Fruit fly (Drosophila melanogaster) whole organism, embryonic: Measurements from ENCODE around the gene CG14718.

Experiments
- CG10274 ChIP-seq: fragments of 200-800 bp; sonication (Bioruptor generic); optimal IDR thresholded peaks from 3 replicates; lab custom pipeline; 2017; ENCODE audit warnings: missing biosample characterization, mild to moderate bottlenecking, missing genetic modification characterization
- CG11456 ChIP-seq: fragments of 200-800 bp; sonication (Bioruptor generic); IDR thresholded peaks from 3 replicates; pipeline ENCODE4 v1.3.6; 2022; ENCODE audit warnings: missing biosample characterization, missing genetic modification characterization
- CG11504 ChIP-seq: fragments of 200-800 bp; sonication (Bioruptor generic); optimal IDR thresholded peaks from 3 replicates; lab custom pipeline; 2019; ENCODE audit warnings: missing biosample characterization, mild to moderate bottlenecking, missing genetic modification characterization, moderate library complexity
- CG11695 ChIP-seq: fragments of 200-800 bp; sonication (Bioruptor generic); IDR thresholded peaks from 3 replicates; pipeline ENCODE4 v1.3.6; 2022; ENCODE audit warnings: missing biosample characterization, missing genetic modification characterization
- CG13424 ChIP-seq: fragments of 200-800 bp; sonication (Bioruptor generic); optimal IDR thresholded peaks from 2 replicates; lab custom pipeline; 2019; ENCODE audit warnings: missing biosample characterization, mild to moderate bottlenecking, missing genetic modification characterization, moderate library complexity
- CG16779 ChIP-seq: fragments of 200-800 bp; sonication (Bioruptor generic); IDR thresholded peaks from 2 replicates; pipeline ENCODE4 v1.3.6; 2022; ENCODE audit warnings: missing biosample characterization, missing genetic modification characterization
- CG16813 ChIP-seq: fragments of 200-800 bp; sonication (Bioruptor generic); IDR thresholded peaks from 3 replicates; pipeline ENCODE4 v1.3.6; 2022; ENCODE audit warnings: missing biosample characterization, missing genetic modification characterization; ENCODE audit not compliant: partially characterized antibody
- CG30431 ChIP-seq: fragments of 200-800 bp; sonication (Bioruptor generic); optimal IDR thresholded peaks from 2 replicates; lab custom pipeline; 2017; ENCODE audit warnings: missing biosample characterization, missing genetic modification characterization
- CG3163 ChIP-seq: fragments of 200-800 bp; sonication (Bioruptor generic); optimal IDR thresholded peaks from 3 replicates; lab custom pipeline; 2016; ENCODE audit warnings: missing biosample characterization, missing genetic modification characterization
- CG6272 ChIP-seq: fragments of 200-800 bp; sonication (Bioruptor generic); IDR thresholded peaks from 2 replicates; pipeline ENCODE4 v1.3.6; 2022; ENCODE audit warnings: missing biosample characterization, missing genetic modification characterization
- CG7839 ChIP-seq: fragments of 200-800 bp; sonication (Bioruptor generic); optimal IDR thresholded peaks from 3 replicates; lab custom pipeline; 2018; ENCODE audit warnings: missing biosample characterization, mild to moderate bottlenecking, missing genetic modification characterization, moderate library complexity
- CG8388 ChIP-seq: fragments of 200-800 bp; sonication (Bioruptor generic); optimal IDR thresholded peaks from 2 replicates; lab custom pipeline; 2019; ENCODE audit warnings: missing biosample characterization, mild to moderate bottlenecking, missing genetic modification characterization, moderate library complexity
- CG8765 ChIP-seq: fragments of 200-800 bp; sonication (Bioruptor generic); IDR thresholded peaks from 2 replicates; pipeline ENCODE4 v1.3.6; 2022; ENCODE audit warnings: missing biosample characterization, missing genetic modification characterization
- CTCF ChIP-seq: fragments of 200-800 bp; sonication (Bioruptor generic); optimal IDR thresholded peaks from 2 replicates; lab custom pipeline; 2017; ENCODE audit warnings: missing biosample characterization, mild to moderate bottlenecking, missing genetic modification characterization, moderate library complexity
- Eip74EF ChIP-seq, 2 experiments: fragments of 200-800 bp in 1 of 2; fragments of >200 bp in 1 of 2; sonication (Bioruptor generic) in 1 of 2; optimal IDR thresholded peaks; 2 replicates each; lab custom pipeline; 2017 to 2019; ENCODE audit warnings: missing biosample characterization in 2 of 2, missing genetic modification characterization in 2 of 2, mild to moderate bottlenecking in 1 of 2, moderate library complexity in 1 of 2
- Elba2 ChIP-seq: fragments of 200-800 bp; sonication (Bioruptor generic); optimal IDR thresholded peaks from 3 replicates; lab custom pipeline; 2016; ENCODE audit warnings: missing biosample characterization, missing genetic modification characterization
- Gug ChIP-seq: fragments of 200-800 bp; sonication (Bioruptor generic); IDR thresholded peaks from 4 replicates; pipeline ENCODE4 v1.3.6; 2022; ENCODE audit warnings: missing biosample characterization, missing genetic modification characterization
- Hmr ChIP-seq: fragments of 200-800 bp; sonication (Bioruptor generic); optimal IDR thresholded peaks from 3 replicates; lab custom pipeline; 2017; ENCODE audit warnings: mild to moderate bottlenecking, missing biosample characterization, missing genetic modification reagents, missing genetic modification characterization
- Hr51 ChIP-seq, 2 experiments: fragments of 200-800 bp; sonication (Bioruptor generic); optimal IDR thresholded peaks; 2 replicates in 1 of 2; 3 replicates in 1 of 2; lab custom pipeline; 2016 to 2018; ENCODE audit warnings: missing biosample characterization in 2 of 2, missing genetic modification characterization in 2 of 2, mild to moderate bottlenecking in 1 of 2, moderate library complexity in 1 of 2
- Meics ChIP-seq: fragments of 200-800 bp; sonication (Bioruptor generic); optimal IDR thresholded peaks from 2 replicates; lab custom pipeline; 2017; ENCODE audit warnings: missing biosample characterization, mild to moderate bottlenecking, missing genetic modification characterization
- Nf-YB ChIP-seq: fragments of 200-800 bp; sonication (Bioruptor generic); optimal IDR thresholded peaks from 3 replicates; lab custom pipeline; 2019; ENCODE audit warnings: missing biosample characterization, mild to moderate bottlenecking, missing genetic modification characterization, moderate library complexity
- Ravus ChIP-seq: fragments of 200-800 bp; sonication (Bioruptor generic); IDR thresholded peaks from 2 replicates; pipeline ENCODE4 v1.3.6; 2022; ENCODE audit warnings: missing biosample characterization, missing genetic modification characterization
- Side ChIP-seq: fragments of 200-800 bp; sonication (Bioruptor generic); optimal IDR thresholded peaks from 2 replicates; lab custom pipeline; 2016; ENCODE audit warnings: missing biosample characterization, missing genetic modification characterization
- Sox102F ChIP-seq: fragments of 200-800 bp; sonication (Bioruptor generic); optimal IDR thresholded peaks from 2 replicates; lab custom pipeline; 2018; ENCODE audit warnings: missing biosample characterization, mild to moderate bottlenecking, missing genetic modification characterization, moderate library complexity
- Usf ChIP-seq: fragments of 200-800 bp; sonication (Bioruptor generic); optimal IDR thresholded peaks from 2 replicates; lab custom pipeline; 2017; ENCODE audit warnings: missing genotype, missing biosample characterization, missing genetic modification characterization
- bcd ChIP-seq: fragments of 200-800 bp; sonication (Bioruptor generic); optimal IDR thresholded peaks from 2 replicates; lab custom pipeline; 2017; ENCODE audit warnings: missing biosample characterization, mild to moderate bottlenecking, missing genetic modification characterization
- btn ChIP-seq: fragments of 200-800 bp; sonication (Bioruptor generic); optimal IDR thresholded peaks from 2 replicates; lab custom pipeline; 2016; ENCODE audit warnings: missing biosample characterization, missing genetic modification characterization
- chm ChIP-seq: fragments of 200-800 bp; sonication (Bioruptor generic); IDR thresholded peaks from 2 replicates; pipeline ENCODE4 v1.3.6; 2022; ENCODE audit warnings: missing biosample characterization, missing genetic modification characterization
- ftz-f1 ChIP-seq: fragments of 200-800 bp; sonication (Bioruptor generic); optimal IDR thresholded peaks from 2 replicates; lab custom pipeline; 2016; ENCODE audit warnings: missing biosample characterization, missing genetic modification characterization
- gsb-n ChIP-seq: fragments of 200-800 bp; sonication (Bioruptor generic); optimal IDR thresholded peaks from 3 replicates; lab custom pipeline; 2018; ENCODE audit warnings: missing biosample characterization, mild to moderate bottlenecking, missing genetic modification characterization
- hb ChIP-seq: fragments of 200-800 bp; sonication (Bioruptor generic); IDR thresholded peaks from 3 replicates; pipeline ENCODE4 v1.3.6; 2022; ENCODE audit warnings: missing biosample characterization, missing genetic modification characterization; ENCODE audit not compliant: partially characterized antibody
- her ChIP-seq: fragments of 200-800 bp; sonication (Bioruptor generic); optimal IDR thresholded peaks from 2 replicates; lab custom pipeline; 2016; ENCODE audit warnings: missing biosample characterization, missing genetic modification characterization
- luna ChIP-seq: fragments of 200-800 bp; sonication (Bioruptor generic); optimal IDR thresholded peaks from 2 replicates; lab custom pipeline; 2016; ENCODE audit warnings: missing biosample characterization, missing genetic modification characterization
- mirr ChIP-seq: fragments of 200-800 bp; sonication (Bioruptor generic); optimal IDR thresholded peaks from 3 replicates; lab custom pipeline; 2018; ENCODE audit warnings: missing biosample characterization, mild to moderate bottlenecking, missing genetic modification characterization
- nerfin-1 ChIP-seq: fragments of 200-800 bp; sonication (Bioruptor generic); optimal IDR thresholded peaks from 3 replicates; lab custom pipeline; 2019; ENCODE audit warnings: missing biosample characterization, mild to moderate bottlenecking, missing genetic modification characterization, moderate library complexity
- nmo ChIP-seq: fragments of 200-800 bp; sonication (Bioruptor generic); optimal IDR thresholded peaks from 2 replicates; lab custom pipeline; 2018; ENCODE audit warnings: missing biosample characterization, mild to moderate bottlenecking, missing genetic modification characterization, moderate library complexity
- oc ChIP-seq: fragments of 200-800 bp; sonication (Bioruptor generic); optimal IDR thresholded peaks from 2 replicates; lab custom pipeline; 2018; ENCODE audit warnings: missing biosample characterization, mild to moderate bottlenecking, missing genetic modification characterization, moderate library complexity
- odd ChIP-seq: fragments of 200-800 bp; sonication (Bioruptor generic); optimal IDR thresholded peaks from 2 replicates; lab custom pipeline; 2017; ENCODE audit warnings: missing biosample characterization, mild to moderate bottlenecking, missing genetic modification characterization
- pnt ChIP-seq: fragments of 200-800 bp; sonication (Bioruptor generic); optimal IDR thresholded peaks from 3 replicates; lab custom pipeline; 2016; ENCODE audit warnings: missing biosample characterization, missing genetic modification characterization
- pros ChIP-seq: fragments of 200-800 bp; sonication (Bioruptor generic); optimal IDR thresholded peaks from 3 replicates; lab custom pipeline; 2019; ENCODE audit warnings: missing biosample characterization, mild to moderate bottlenecking, missing genetic modification characterization, moderate library complexity
- ro ChIP-seq: fragments of 200-800 bp; sonication (Bioruptor generic); IDR thresholded peaks from 2 replicates; pipeline ENCODE4 v1.3.6; 2022; ENCODE audit warnings: missing biosample characterization, missing genetic modification characterization
- sd ChIP-seq: fragments of 200-800 bp; sonication (Bioruptor generic); optimal IDR thresholded peaks from 3 replicates; lab custom pipeline; 2018; ENCODE audit warnings: missing biosample characterization, mild to moderate bottlenecking, missing genetic modification characterization, moderate library complexity
- sens ChIP-seq: fragments of 200-800 bp; sonication (Bioruptor generic); peaks from one replicate; lab custom pipeline; 2016; ENCODE audit warnings: missing biosample characterization, missing genetic modification characterization
- sna ChIP-seq: fragments of 200-800 bp; sonication (Bioruptor generic); IDR thresholded peaks from 2 replicates; pipeline ENCODE4 v1.3.6; 2022; ENCODE audit warnings: missing biosample characterization, missing genetic modification characterization; ENCODE audit not compliant: partially characterized antibody
- tx ChIP-seq: fragments of 200-800 bp; sonication (Bioruptor generic); optimal IDR thresholded peaks from 2 replicates; lab custom pipeline; 2016; ENCODE audit warnings: missing biosample characterization, missing genetic modification characterization

The CG14718 gene

dm6 chr3R:11691747-11692146 lies 8.7 kb upstream of the CG14718 start, which contains the start of gene CG18765 (continued):
- no peak for TF ChIP-seq odd
- TF ChIP-seq CG30431 (GFP tag; lab: Kevin White, UChicago) = no peak
- no peak for TF ChIP-seq CG6272 (GFP tag; lab: Robert Waterston, UW)
- no peak for TF ChIP-seq CG16779
- TF ChIP-seq Hr51 (GFP tag; optimal IDR thresholded peaks at IDR 0.05; lab: Kevin White, UChicago) = no peak
- TF ChIP-seq Eip74EF (GFP tag; optimal IDR thresholded peaks at IDR 0.05; lab: Kevin White, UChicago) = no peak
- no peak for TF ChIP-seq CTCF (GFP tag; lab: Kevin White, UChicago)
- TF ChIP-seq Ravus (GFP tag; lab: Robert Waterston, UW) = no peak
- TF ChIP-seq CG13424 (tag; lab: Kevin White, UChicago) = no peak
- TF ChIP-seq mirr (GFP tag; lab: Kevin White, UChicago) = peak; percentile 49
- no peak for TF ChIP-seq luna
- no peak for TF ChIP-seq ro (GFP tag; lab: Robert Waterston, UW)
- TF ChIP-seq, all 482 proteins: peak for 5

- TF ChIP-seq btn (GFP tag; lab: Kevin White, UChicago) (no peak), oc (tag; lab: Kevin White, UChicago) (peak; percentile 27), nerfin-1 (tag; lab: Kevin White, UChicago) (peak; percentile 94), CG8765 (GFP tag; lab: Robert Waterston, UW) (no peak), pros (peak; percentile 72), sens (peak; percentile 54), gsb-n (tag; lab: Kevin White, UChicago) (peak; percentile 89), Side (GFP tag; lab: Kevin White, UChicago) (no peak), sd (peak; percentile 6)
These were observed 7.9 kb upstream of the CG14718 start for dm6 chr3R:11692504-11692903.

- TF ChIP-seq sna (GFP tag; lab: Robert Waterston, UW) (no peak), nmo (no peak), Hmr (GFP tag; lab: Kevin White, UChicago) (peak; percentile 28), CG8388 (no peak), tx (GFP tag; lab: Kevin White, UChicago) (no peak), nerfin-1 (tag; lab: Kevin White, UChicago) (peak; percentile 40), chm (GFP tag; lab: Robert Waterston, UW) (no peak), Nf-YB (GFP tag; lab: Kevin White, UChicago) (peak; percentile 92), Sox102F (GFP tag; lab: Kevin White, UChicago) (peak; percentile 15), CG10274 (GFP tag; lab: Kevin White, UChicago) (no peak), Meics (peak; percentile 0), CG11695 (GFP tag; lab: Robert Waterston, UW) (no peak), Elba2 (peak; percentile 98), bcd (GFP tag; lab: Kevin White, UChicago) (no peak), sd (peak; percentile 40), ftz-f1 (no peak), her (no peak), CG30431 (GFP tag; lab: Kevin White, UChicago) (no peak), CTCF (GFP tag; lab: Kevin White, UChicago) (peak; percentile 74), CG7839 (tag; lab: Kevin White, UChicago) (no peak), hb (no peak), CG11456 (GFP tag; lab: Robert Waterston, UW) (no peak), Hr51 (GFP tag; optimal IDR thresholded peaks at IDR 0.05; lab: Kevin White, UChicago) (peak in 1 of 2 experiments; percentile 30), CG16813 (GFP tag; lab: Robert Waterston, UW) (no peak), pnt (no peak), CG11504 (tag; lab: Kevin White, UChicago) (peak; percentile 31), Gug (no peak), CG3163 (peak; percentile 90), Usf (GFP tag; lab: Kevin White, UChicago) (no peak)
These were observed 5.8 kb upstream of the CG14718 start, which contains the start of gene Fer3 for dm6 chr3R:11694311-11695305. Gene Fer3, minus strand, starts transcription at chr3R:11694311.
